Worm (Caenorhabditis elegans) whole organism, L3 larva: ENCODE results near the gene T01E8.8.
A peak's percentile ranks its signal among the peaks of the same experiment; 100 is the strongest.

Experiments used
- R02D3.7 ChIP-seq: fragments of 150-350 bp; optimal IDR thresholded peaks from 2 replicates; lab custom pipeline; 2014; ENCODE audit warnings: missing biosample characterization, missing genetic modification characterization
- ZK546.5 ChIP-seq: sonication (generic microtip); optimal IDR thresholded peaks from 2 replicates; lab custom pipeline; 2017; ENCODE audit warnings: missing biosample characterization, missing genetic modification characterization
- aly-2 ChIP-seq: fragments of 150-350 bp; optimal IDR thresholded peaks from 2 replicates; lab custom pipeline; 2014; ENCODE audit warnings: missing biosample characterization, missing genetic modification characterization
- ama-1 ChIP-seq: fragments of 150-350 bp; optimal IDR thresholded peaks from 2 replicates; lab custom pipeline; 2018
- ceh-16 ChIP-seq: sonication (generic microtip); optimal IDR thresholded peaks from 2 replicates; lab custom pipeline; 2017; ENCODE audit warnings: missing biosample characterization, missing genetic modification characterization
- ceh-28 ChIP-seq: fragments of 150-350 bp; optimal IDR thresholded peaks from 2 replicates; lab custom pipeline; 2014; ENCODE audit warnings: missing biosample characterization, missing genetic modification reagents, missing genetic modification characterization
- ceh-82 ChIP-seq: fragments of 150-350 bp; optimal IDR thresholded peaks from 2 replicates; lab custom pipeline; 2014; ENCODE audit warnings: missing biosample characterization, missing genetic modification characterization
- daf-12 ChIP-seq: fragments of 150-350 bp; optimal IDR thresholded peaks from 2 replicates; lab custom pipeline; 2014; ENCODE audit warnings: missing biosample characterization, missing genetic modification reagents, missing genetic modification characterization
- egl-27 ChIP-seq: sonication (generic microtip); optimal IDR thresholded peaks from 4 replicates; lab custom pipeline; 2017; ENCODE audit warnings: missing biosample characterization, missing genetic modification reagents, missing genetic modification characterization
- egl-5 ChIP-seq: fragments of 150-350 bp; optimal IDR thresholded peaks from 2 replicates; lab custom pipeline; 2017; ENCODE audit warnings: missing biosample characterization, missing genetic modification reagents, missing genetic modification characterization, inconsistent platforms
- elt-1 ChIP-seq: fragments of 150-350 bp; optimal IDR thresholded peaks from 2 replicates; lab custom pipeline; 2014; ENCODE audit warnings: missing biosample characterization, missing genetic modification characterization
- elt-2 ChIP-seq: sonication (generic microtip); optimal IDR thresholded peaks from 2 replicates; lab custom pipeline; 2016; ENCODE audit warnings: missing genetic modification reagents, mild to moderate bottlenecking, missing genetic modification characterization, missing compliant biosample characterization
- elt-3 ChIP-seq, 3 experiments: fragments of 150-350 bp in 1 of 3; sonication (generic microtip) in 2 of 3; optimal IDR thresholded peaks; 2 replicates in 2 of 3; 4 replicates in 1 of 3; lab custom pipeline; 2014 to 2017; ENCODE audit warnings: missing biosample characterization in 3 of 3, missing genetic modification characterization in 3 of 3
- eor-1 ChIP-seq, 2 experiments: fragments of 150-350 bp; optimal IDR thresholded peaks; 2 replicates each; lab custom pipeline; 2014 to 2018; ENCODE audit warnings: missing biosample characterization in 2 of 2, missing genetic modification characterization in 2 of 2
- fkh-10 ChIP-seq: sonication (generic microtip); optimal IDR thresholded peaks from 2 replicates; lab custom pipeline; 2017; ENCODE audit warnings: missing biosample characterization, missing genetic modification reagents, missing genetic modification characterization
- fos-1 ChIP-seq: fragments of 150-350 bp; optimal IDR thresholded peaks from 2 replicates; lab custom pipeline; 2014; ENCODE audit warnings: missing biosample characterization, missing genetic modification characterization
- hmg-11 ChIP-seq: sonication (generic microtip); optimal IDR thresholded peaks from 2 replicates; lab custom pipeline; 2016; ENCODE audit warnings: missing genetic modification characterization, missing compliant biosample characterization
- jun-1 ChIP-seq: fragments of 150-350 bp; optimal IDR thresholded peaks from 2 replicates; lab custom pipeline; 2014; ENCODE audit warnings: missing biosample characterization, missing genetic modification reagents, missing genetic modification characterization
- lin-15B ChIP-seq: fragments of 150-350 bp; optimal IDR thresholded peaks from 2 replicates; lab custom pipeline; 2014; ENCODE audit warnings: missing biosample characterization, missing genetic modification characterization
- lin-39 ChIP-seq: fragments of 150-350 bp; optimal IDR thresholded peaks from 2 replicates; lab custom pipeline; 2018; ENCODE audit warnings: missing biosample characterization, missing genetic modification reagents, missing genetic modification characterization
- mdl-1 ChIP-seq: fragments of 150-350 bp; optimal IDR thresholded peaks from 2 replicates; lab custom pipeline; 2014; ENCODE audit warnings: missing biosample characterization, missing genetic modification characterization
- mml-1 ChIP-seq: fragments of 150-350 bp; sonication (generic microtip); optimal IDR thresholded peaks from 3 replicates; lab custom pipeline; 2014; ENCODE audit warnings: missing biosample characterization, missing genetic modification characterization
- nhr-43 ChIP-seq: sonication (generic microtip); optimal IDR thresholded peaks from 2 replicates; lab custom pipeline; 2016; ENCODE audit warnings: mild to moderate bottlenecking, missing genetic modification characterization, missing compliant biosample characterization; ENCODE audit not compliant: poor library complexity, severe bottlenecking
- nhr-67 ChIP-seq: fragments of 150-350 bp; optimal IDR thresholded peaks from 2 replicates; lab custom pipeline; 2014; ENCODE audit warnings: missing biosample characterization, missing genetic modification characterization
- nhr-76 ChIP-seq: fragments of 150-350 bp; sonication (generic microtip); optimal IDR thresholded peaks from 5 replicates; lab custom pipeline; 2014; ENCODE audit warnings: missing biosample characterization, missing genetic modification characterization
- nhr-77 ChIP-seq: fragments of 150-350 bp; optimal IDR thresholded peaks from 2 replicates; lab custom pipeline; 2014; ENCODE audit warnings: missing biosample characterization, missing genetic modification characterization
- pha-4 ChIP-seq: fragments of 150-350 bp; optimal IDR thresholded peaks from 2 replicates; lab custom pipeline; 2014; ENCODE audit warnings: missing biosample characterization, missing genetic modification reagents, missing genetic modification characterization
- pqm-1 ChIP-seq: fragments of 150-350 bp; optimal IDR thresholded peaks from 2 replicates; lab custom pipeline; 2017; ENCODE audit warnings: missing biosample characterization, missing genetic modification characterization, inconsistent platforms
- sea-2 ChIP-seq: fragments of 150-350 bp; sonication (generic microtip); optimal IDR thresholded peaks from 4 replicates; lab custom pipeline; 2014; ENCODE audit warnings: missing biosample characterization, missing genetic modification reagents, missing genetic modification characterization
- skn-1 ChIP-seq: fragments of 150-350 bp; optimal IDR thresholded peaks from 2 replicates; lab custom pipeline; 2014; ENCODE audit warnings: missing biosample characterization, missing genetic modification characterization
- snpc-4 ChIP-seq: fragments of 150-350 bp; optimal IDR thresholded peaks from 2 replicates; lab custom pipeline; 2014; ENCODE audit warnings: missing biosample characterization, missing genetic modification characterization
- tbx-2 ChIP-seq: sonication (generic microtip); optimal IDR thresholded peaks from 2 replicates; lab custom pipeline; 2016; ENCODE audit warnings: mild to moderate bottlenecking, missing genetic modification characterization, missing compliant biosample characterization
- unc-39 ChIP-seq: sonication (generic microtip); optimal IDR thresholded peaks from 4 replicates; lab custom pipeline; 2017; ENCODE audit warnings: missing biosample characterization, missing genetic modification characterization
- zag-1 ChIP-seq: fragments of 150-350 bp; optimal IDR thresholded peaks from 2 replicates; lab custom pipeline; 2014; ENCODE audit warnings: missing biosample characterization, missing genetic modification characterization
- ztf-11 ChIP-seq: fragments of 150-350 bp; optimal IDR thresholded peaks from 2 replicates; lab custom pipeline; 2014; ENCODE audit warnings: missing biosample characterization, missing genetic modification characterization

The T01E8.8 gene

DNA sequence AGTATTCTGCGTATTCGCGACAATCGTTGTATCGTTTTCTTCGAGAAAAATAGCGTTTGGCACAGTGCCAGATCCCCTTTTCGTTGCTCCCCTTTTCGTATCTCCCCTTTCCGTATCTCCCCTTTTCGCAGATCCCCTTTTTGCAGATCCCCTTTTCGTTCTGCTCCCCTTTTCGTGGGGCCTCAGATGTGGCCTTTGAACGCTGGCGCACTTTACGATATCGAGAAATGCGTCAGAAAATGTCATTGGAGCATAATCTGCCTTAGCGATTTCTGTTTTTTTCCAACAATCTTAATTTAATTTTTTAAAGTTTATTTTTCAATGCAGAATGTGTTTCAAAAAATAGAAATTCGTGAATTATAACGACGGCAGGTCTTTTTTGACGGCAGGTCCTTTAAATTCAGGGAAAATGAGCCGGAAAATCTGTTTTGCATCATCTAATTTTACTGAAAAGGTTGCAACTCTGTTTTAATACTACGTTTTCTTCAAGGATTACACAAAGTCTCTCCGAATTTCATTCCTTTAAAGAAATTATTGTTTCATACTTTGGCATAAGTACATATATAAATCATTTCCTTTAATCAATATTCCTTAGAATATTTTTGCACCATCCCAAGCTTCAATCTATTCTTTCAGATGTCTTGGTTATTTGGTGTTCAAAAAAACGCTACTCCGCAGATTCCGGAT, 17.4 kb downstream of the T01E8.8 start, which contains the start of gene atad-3 (continued):
- peak; percentile 67 for TF ChIP-seq ceh-82
- peak; percentile 26 for TF ChIP-seq fos-1 (tag; lab: Kevin White, UChicago)

DNA sequence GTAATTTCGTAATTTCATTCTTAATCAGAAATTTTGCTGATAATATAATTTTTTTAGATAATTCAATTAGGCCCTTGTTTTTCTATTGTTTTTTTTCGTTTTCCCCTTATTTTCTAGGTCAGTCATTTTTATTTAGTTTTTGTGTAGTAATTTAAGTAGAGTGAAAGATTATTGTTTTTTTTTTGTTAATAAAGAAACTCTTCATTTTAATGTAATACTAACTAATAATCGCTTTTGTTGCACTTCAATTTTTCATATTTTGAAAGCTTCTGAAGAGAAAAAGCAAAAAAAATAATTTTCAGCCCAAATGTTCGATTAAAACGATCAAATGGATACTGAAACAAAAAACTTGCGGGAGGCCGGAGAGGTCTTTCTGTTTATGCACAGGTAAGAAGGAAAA, 19.9 kb downstream of the T01E8.8 start, which contains the start of gene F54B3.1:
Gene F54B3.1 (plus strand): TSS at position 301 of the 400 bp plus-strand sequence.
- TF ChIP-seq lin-15B (tag; lab: Kevin White, UChicago): no peak
- no peak for TF ChIP-seq ceh-28
- TF ChIP-seq pha-4 (tag; lab: Kevin White, UChicago): no peak
- TF ChIP-seq egl-27 (tag; lab: Kevin White, UChicago): no peak
- TF ChIP-seq daf-12 (tag; lab: Kevin White, UChicago): no peak
- TF ChIP-seq, all 47 proteins: peak for 0

DNA sequence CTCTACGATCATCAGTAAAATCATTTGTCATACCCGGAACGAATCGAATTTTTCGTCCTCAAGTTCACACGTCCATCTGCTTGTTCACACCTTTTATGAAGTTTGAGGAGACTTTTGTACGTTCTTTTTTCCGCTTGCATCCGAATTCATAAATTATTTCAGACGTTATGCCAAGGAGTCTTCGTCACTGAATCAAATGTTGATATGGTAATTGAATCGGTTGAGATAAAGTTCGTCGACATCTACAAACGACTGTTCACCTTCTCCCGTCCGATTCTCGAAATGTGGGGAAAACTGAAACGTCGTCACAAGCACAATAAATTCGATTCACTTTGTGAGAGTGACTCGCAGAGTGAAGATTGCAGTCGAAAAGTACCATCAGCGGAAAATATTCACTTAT, 21.0 kb downstream of the T01E8.8 start:
- TF ChIP-seq pha-4 (tag; lab: Kevin White, UChicago) (no peak), ceh-28 (no peak), zag-1 (tag; lab: Kevin White, UChicago) (no peak), elt-2 (tag; lab: Kevin White, UChicago) (no peak), eor-1 (tag; optimal IDR thresholded peaks at IDR 0.05; lab: Kevin White, UChicago) (no peak), nhr-77 (tag; lab: Kevin White, UChicago) (no peak), ZK546.5 (tag; lab: Kevin White, UChicago) (no peak), ama-1 (no peak), ztf-11 (tag; lab: Kevin White, UChicago) (no peak), fkh-10 (GFP tag; lab: Kevin White, UChicago) (no peak), ceh-82 (no peak), nhr-76 (tag; lab: Kevin White, UChicago) (no peak), R02D3.7 (tag; lab: Kevin White, UChicago) (no peak), mml-1 (tag; lab: Kevin White, UChicago) (no peak), elt-1 (tag; lab: Kevin White, UChicago) (no peak), egl-5 (tag; lab: Kevin White, UChicago) (no peak)

DNA sequence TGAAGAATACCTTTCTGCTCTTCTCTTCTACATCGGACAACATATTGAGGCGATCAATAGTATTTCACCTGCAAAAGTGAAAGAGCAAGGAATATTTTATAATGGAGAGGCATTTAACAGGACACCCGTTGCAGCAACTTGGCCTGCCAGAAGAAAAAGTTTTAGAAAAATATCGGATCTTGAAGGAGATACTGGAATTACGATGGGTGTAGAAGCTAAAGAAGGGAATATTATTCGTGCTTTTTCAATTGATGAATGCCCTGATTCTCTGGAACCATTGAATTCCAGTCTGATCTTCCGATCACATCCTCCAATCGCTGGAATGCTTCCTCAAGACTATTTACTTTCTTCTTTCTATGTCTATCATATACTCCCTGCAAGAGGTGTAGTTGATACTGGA, 30.2 kb downstream of the T01E8.8 start:
- TF ChIP-seq eor-1 (tag; optimal IDR thresholded peaks at IDR 0.05; lab: Kevin White, UChicago) (no peak), snpc-4 (no peak), unc-39 (tag; lab: Kevin White, UChicago) (no peak), lin-39 (tag; lab: Kevin White, UChicago) (no peak), aly-2 (no peak), fkh-10 (GFP tag; lab: Kevin White, UChicago) (no peak), jun-1 (tag; lab: Kevin White, UChicago) (no peak), elt-1 (tag; lab: Kevin White, UChicago) (no peak), daf-12 (tag; lab: Kevin White, UChicago) (no peak), elt-3 (tag; optimal IDR thresholded peaks at IDR 0.05; lab: Kevin White, UChicago) (no peak), hmg-11 (tag; lab: Kevin White, UChicago) (no peak), tbx-2 (tag; lab: Kevin White, UChicago) (no peak), skn-1 (tag; lab: Kevin White, UChicago) (no peak), sea-2 (GFP tag; lab: Kevin White, UChicago) (no peak), nhr-77 (tag; lab: Kevin White, UChicago) (no peak), ZK546.5 (tag; lab: Kevin White, UChicago) (no peak)
- TF ChIP-seq, all 47 proteins: peak for 0

DNA sequence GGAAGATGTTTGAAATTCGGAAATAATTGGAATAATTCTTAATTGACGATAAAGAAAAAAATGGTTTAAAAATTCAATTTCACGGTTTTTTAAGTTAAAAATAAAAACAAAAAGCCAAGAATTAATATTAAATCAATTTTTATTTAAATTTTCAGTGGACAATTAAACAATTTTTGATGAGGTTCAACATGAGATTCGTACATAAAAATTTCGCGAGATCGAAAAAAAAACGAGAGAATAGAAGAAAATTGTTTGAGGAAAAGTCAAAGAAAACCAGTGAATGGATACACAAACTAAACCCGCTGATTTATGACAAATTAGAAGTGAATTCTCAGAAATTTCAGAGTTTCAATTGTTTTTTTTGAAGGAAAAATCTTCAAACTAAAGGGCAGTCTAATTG, 39.0 kb downstream of the T01E8.8 start, which contains the start of gene F54B3.2:
Gene F54B3.2 (minus strand): TSS at position 101 of the 400 bp plus-strand sequence.
- TF ChIP-seq daf-12 (tag; lab: Kevin White, UChicago) (no peak), lin-15B (tag; lab: Kevin White, UChicago) (no peak), mdl-1 (tag; lab: Kevin White, UChicago) (no peak), unc-39 (tag; lab: Kevin White, UChicago) (no peak), ama-1 (no peak), pqm-1 (tag; lab: Kevin White, UChicago) (no peak), zag-1 (tag; lab: Kevin White, UChicago) (no peak), nhr-43 (tag; lab: Kevin White, UChicago) (no peak), nhr-67 (no peak), ceh-16 (no peak), sea-2 (GFP tag; lab: Kevin White, UChicago) (no peak), fkh-10 (GFP tag; lab: Kevin White, UChicago) (no peak)
